Worm (Caenorhabditis elegans): Measurements from ENCODE around the gene Y43F8B.20.
A peak's percentile ranks its signal among the peaks of the same experiment; 100 is the strongest.

The Y43F8B.20 gene

DNA sequence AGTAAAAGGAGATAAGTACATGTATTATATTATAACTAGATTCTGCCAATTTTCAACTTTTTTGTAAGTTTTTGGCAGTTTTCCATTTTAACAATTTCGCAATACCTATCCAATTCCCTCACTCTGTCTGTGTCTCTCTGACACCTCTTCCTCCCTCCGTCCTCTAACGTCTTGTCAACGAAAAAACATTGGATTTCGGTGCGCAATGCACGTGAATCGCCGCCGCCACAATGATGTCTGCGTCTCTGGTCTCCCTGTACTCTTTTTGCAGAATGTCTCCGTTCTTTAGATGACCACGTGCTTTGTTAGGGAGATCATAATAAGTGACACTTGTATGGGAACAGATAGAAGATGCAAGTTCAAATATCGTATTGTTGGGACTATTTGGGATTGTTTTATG lies 20.4 kb downstream of the Y43F8B.20 start (continued):
- no peak for TF ChIP-seq F49E8.2 (tag; optimal IDR thresholded peaks at IDR 0.05; ENCODE audit: insufficient read depth)
- TF ChIP-seq dpl-1 (GFP tag; optimal IDR thresholded peaks at IDR 0.05): no peak
- no peak for TF ChIP-seq hsf-1 (GFP tag; IDR thresholded peaks at IDR 0.05)
- no peak for TF ChIP-seq dpff-1 (tag; optimal IDR thresholded peaks at IDR 0.05)
- TF ChIP-seq T26A5.8 (tag; optimal IDR thresholded peaks at IDR 0.05): no peak
- TF ChIP-seq let-607 (tag; optimal IDR thresholded peaks at IDR 0.05): peak; percentile 59 to 64
- no peak for TF ChIP-seq hlh-26 (GFP tag; conservative IDR thresholded peaks at IDR 0.05)
- TF ChIP-seq Y53F4B.3 (GFP tag; IDR thresholded peaks at IDR 0.05): no peak
- peak; percentile 85; the same call in 1 of the 2 replicates for TF ChIP-seq Y53G8AR.9 (GFP tag; conservative IDR thresholded peaks at IDR 0.05)
- no peak for TF ChIP-seq Y79H2A.3 (GFP tag; conservative IDR thresholded peaks at IDR 0.05)
- TF ChIP-seq ztf-26 (tag; optimal IDR thresholded peaks at IDR 0.05): peak; percentile 96
- no peak for TF ChIP-seq ZK185.1 (tag; optimal IDR thresholded peaks at IDR 0.05; ENCODE audit: poor library complexity, severe bottlenecking)
- no peak for TF ChIP-seq tbx-9 (tag; optimal IDR thresholded peaks at IDR 0.05; ENCODE audit: borderline replicate concordance)
- no peak for TF ChIP-seq F57C9.4 (tag; optimal IDR thresholded peaks at IDR 0.05)
- TF ChIP-seq B0019.2 (GFP tag; conservative IDR thresholded peaks at IDR 0.05): no peak
- peak; percentile 97 for TF ChIP-seq lin-40 (tag; optimal IDR thresholded peaks at IDR 0.05)
- no peak for TF ChIP-seq aptf-3 (GFP tag; IDR thresholded peaks at IDR 0.05)
- no peak for TF ChIP-seq sdz-38 (tag; optimal IDR thresholded peaks at IDR 0.05)
- TF ChIP-seq F55B11.4 (tag; optimal IDR thresholded peaks at IDR 0.05; ENCODE audit: borderline replicate concordance, insufficient read depth): no peak
- TF ChIP-seq nfya-2 (GFP tag; IDR thresholded peaks at IDR 0.05): no peak
- TF ChIP-seq B0336.3 (GFP tag; IDR thresholded peaks at IDR 0.05): peak; percentile 82
- peak; percentile 92 for TF ChIP-seq atf-7 (tag; optimal IDR thresholded peaks at IDR 0.05)
- no peak for TF ChIP-seq snpc-4 (GFP tag; optimal IDR thresholded peaks at IDR 0.05)
- TF ChIP-seq snpc-4 (tag; optimal IDR thresholded peaks at IDR 0.05): peak in 2 of 4 experiments; percentile 65 to 73
- TF ChIP-seq ccch-3 (GFP tag; optimal IDR thresholded peaks at IDR 0.05): no peak
- no peak for TF ChIP-seq attf-3 (GFP tag; conservative IDR thresholded peaks at IDR 0.05)
- peak; percentile 92 for TF ChIP-seq K11D2.4 (GFP tag; IDR thresholded peaks at IDR 0.05)
- peak; percentile 29; the same call in 1 of the 2 replicates for TF ChIP-seq egrh-3 (GFP tag; IDR thresholded peaks at IDR 0.05)
- no peak for TF ChIP-seq hrde-1 (tag; optimal IDR thresholded peaks at IDR 0.05; ENCODE audit: borderline replicate concordance)
- TF ChIP-seq ceh-100 (GFP tag; IDR thresholded peaks at IDR 0.05): no peak
- no peak for TF ChIP-seq aptf-2 (GFP tag; conservative IDR thresholded peaks at IDR 0.05)
- TF ChIP-seq pha-4 (tag; optimal IDR thresholded peaks at IDR 0.05): peak; percentile 57
- TF ChIP-seq F33H1.4 (GFP tag; IDR thresholded peaks at IDR 0.05): no peak
- no peak for TF ChIP-seq rpc-1 (optimal IDR thresholded peaks at IDR 0.05)
- no peak for TF ChIP-seq rpc-1 (tag; optimal IDR thresholded peaks at IDR 0.05)
- peak; percentile 73 for TF ChIP-seq pbrm-1 (GFP tag; IDR thresholded peaks at IDR 0.05)
- no peak for TF ChIP-seq mes-4 (tag; optimal IDR thresholded peaks at IDR 0.05)
- no peak for TF ChIP-seq ztf-28 (GFP tag; IDR thresholded peaks at IDR 0.05)
- TF ChIP-seq gei-17 (GFP tag; optimal IDR thresholded peaks at IDR 0.05): peak; percentile 56
- TF ChIP-seq attf-5 (GFP tag; optimal IDR thresholded peaks at IDR 0.05): peak; percentile 90
- TF ChIP-seq F37B4.10 (GFP tag; IDR thresholded peaks at IDR 0.05): no peak
- TF ChIP-seq him-1 (tag; optimal IDR thresholded peaks at IDR 0.05): no peak
- TF ChIP-seq hlh-12 (tag; optimal IDR thresholded peaks at IDR 0.05): no peak
- TF ChIP-seq mxl-1 (tag; optimal IDR thresholded peaks at IDR 0.05): no peak
- no peak for TF ChIP-seq mel-28 (tag; optimal IDR thresholded peaks at IDR 0.05; ENCODE audit: borderline replicate concordance)
- no peak for TF ChIP-seq ceh-40 (GFP tag; IDR thresholded peaks at IDR 0.05)
- TF ChIP-seq ztf-22 (GFP tag; optimal IDR thresholded peaks at IDR 0.05): peak; percentile 74
- TF ChIP-seq ceh-58 (GFP tag; IDR thresholded peaks at IDR 0.05): no peak
- no peak for TF ChIP-seq ceh-79 (tag; optimal IDR thresholded peaks at IDR 0.05)
- no peak for TF ChIP-seq fkh-3 (tag; optimal IDR thresholded peaks at IDR 0.05)

Measured in whole organism, young adult.